Worm (Caenorhabditis elegans): Measurements from ENCODE around the gene F43C11.10.

DNA sequence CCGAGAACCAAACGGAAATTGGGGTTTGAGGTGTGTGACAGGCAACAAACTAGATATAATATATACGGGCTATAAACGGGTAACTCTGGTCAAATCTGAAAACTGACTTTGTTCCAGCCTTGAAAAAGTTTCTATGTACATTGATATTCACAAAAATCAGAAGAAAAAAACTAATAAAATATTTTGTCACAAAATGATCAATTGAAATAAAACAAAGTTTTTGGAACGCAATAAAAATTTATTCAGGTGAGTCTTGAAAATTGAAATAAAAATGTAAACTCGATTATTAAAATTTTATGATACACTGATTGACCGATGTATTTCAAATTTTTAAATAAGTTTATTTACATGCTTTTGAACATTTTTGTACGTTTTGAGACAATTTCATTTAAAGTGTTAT, 50.1 kb downstream of the F43C11.10 start, which contains the start of gene B0281.6:
- TF ChIP-seq fkh-10 (GFP tag; optimal IDR thresholded peaks at IDR 0.05), result no peak
- no peak for TF ChIP-seq nfya-1 (tag; optimal IDR thresholded peaks at IDR 0.05; ENCODE audit: insufficient read depth)
- no peak for TF ChIP-seq snpc-4 (tag; optimal IDR thresholded peaks at IDR 0.05)
- TF ChIP-seq pha-4 (tag; optimal IDR thresholded peaks at IDR 0.05), result no peak
- no peak for TF ChIP-seq nhr-11 (tag; optimal IDR thresholded peaks at IDR 0.05)
- TF ChIP-seq ztf-4 (tag; optimal IDR thresholded peaks at IDR 0.05), result no peak
- no peak for TF ChIP-seq aly-2 (tag; optimal IDR thresholded peaks at IDR 0.05)
- no peak for TF ChIP-seq lin-15B (tag; optimal IDR thresholded peaks at IDR 0.05)
- no peak for TF ChIP-seq nhr-77 (tag; optimal IDR thresholded peaks at IDR 0.05)
- TF ChIP-seq elt-3 (tag; optimal IDR thresholded peaks at IDR 0.05), result no peak
- TF ChIP-seq lin-39 (tag; optimal IDR thresholded peaks at IDR 0.05), result no peak
- TF ChIP-seq nhr-237 (tag; optimal IDR thresholded peaks at IDR 0.05), result no peak
- no peak for TF ChIP-seq ceh-28 (tag; optimal IDR thresholded peaks at IDR 0.05)
